Worm (Caenorhabditis elegans): ENCODE data around the gene ent-5.

ce11 chrX:4625080-4625479 is 23.9 kb downstream of the ent-5 start:
- TF ChIP-seq W03F9.2 (tag; optimal IDR thresholded peaks at IDR 0.05) (no peak), him-1 (tag; optimal IDR thresholded peaks at IDR 0.05) (no peak)

All from whole organism, L4/young adult.